Fruit fly (Drosophila melanogaster) whole organism, prepupa: ENCODE results near the gene CG8142.

ENCODE experiments used
- Blimp-1 ChIP-seq: fragments of 200-800 bp; sonication (Bioruptor generic); optimal IDR thresholded peaks from 3 replicates; lab custom pipeline; 2017; ENCODE audit warnings: missing biosample characterization, missing genetic modification characterization, mild to moderate bottlenecking, moderate library complexity, missing genetic modification reagents
- CG10631 ChIP-seq: fragments of 200-800 bp; sonication (Bioruptor generic); optimal IDR thresholded peaks from 2 replicates; lab custom pipeline; 2016; ENCODE audit warnings: missing biosample characterization, missing genetic modification characterization
- CG10669 ChIP-seq: fragments of 200-800 bp; sonication (Bioruptor generic); optimal IDR thresholded peaks from 3 replicates; lab custom pipeline; 2018; ENCODE audit warnings: missing biosample characterization, mild to moderate bottlenecking, missing genetic modification characterization, moderate library complexity
- CG11294 ChIP-seq: fragments of 200-800 bp; sonication (Bioruptor generic); IDR thresholded peaks from 2 replicates; pipeline ENCODE4 v1.3.6; 2022; ENCODE audit warnings: missing biosample characterization, missing genetic modification characterization
- CG11762 ChIP-seq: fragments of 200-800 bp; sonication (Bioruptor generic); optimal IDR thresholded peaks from 3 replicates; lab custom pipeline; 2016; ENCODE audit warnings: missing biosample characterization, missing genetic modification characterization; ENCODE audit not compliant: insufficient read depth
- CG11902 ChIP-seq: fragments of 200-800 bp; sonication (Bioruptor generic); optimal IDR thresholded peaks from 3 replicates; lab custom pipeline; 2016; ENCODE audit warnings: missing biosample characterization, missing genetic modification characterization
- CG15336 ChIP-seq: fragments of 200-800 bp; sonication (Bioruptor generic); IDR thresholded peaks from 2 replicates; pipeline ENCODE4 v1.3.6; 2022; ENCODE audit warnings: missing biosample characterization, missing genetic modification characterization
- CG16779 ChIP-seq: fragments of 200-800 bp; sonication (Bioruptor generic); optimal IDR thresholded peaks from 3 replicates; lab custom pipeline; 2017; ENCODE audit warnings: missing biosample characterization, mild to moderate bottlenecking, missing genetic modification characterization
- CG3032 ChIP-seq: fragments of 200-800 bp; optimal IDR thresholded peaks from 2 replicates; lab custom pipeline; 2019; ENCODE audit warnings: missing biosample characterization, mild to moderate bottlenecking, missing genetic modification characterization, moderate library complexity
- CG31627 ChIP-seq: fragments of 200-800 bp; sonication (Bioruptor generic); optimal IDR thresholded peaks from 3 replicates; lab custom pipeline; 2016; ENCODE audit warnings: missing biosample characterization, missing genetic modification characterization
- CG34406 ChIP-seq: fragments of 200-800 bp; sonication (Bioruptor generic); optimal IDR thresholded peaks from 3 replicates; lab custom pipeline; 2016; ENCODE audit warnings: missing biosample characterization, missing genetic modification characterization
- CG3919 ChIP-seq: fragments of 200-800 bp; sonication (Bioruptor generic); optimal IDR thresholded peaks from 3 replicates; lab custom pipeline; 2016; ENCODE audit warnings: missing biosample characterization, missing genetic modification characterization
- CG4318 ChIP-seq: fragments of 200-800 bp; sonication (Bioruptor generic); optimal IDR thresholded peaks from 3 replicates; lab custom pipeline; 2017; ENCODE audit warnings: missing biosample characterization, mild to moderate bottlenecking, missing genetic modification characterization
- CG6163 ChIP-seq: fragments of 200-800 bp; sonication (Bioruptor generic); IDR thresholded peaks from 3 replicates; pipeline ENCODE4 v1.3.6; 2022; ENCODE audit warnings: missing biosample characterization, missing genetic modification characterization
- CG6276 ChIP-seq: fragments of 200-800 bp; sonication (Bioruptor generic); optimal IDR thresholded peaks from 2 replicates; lab custom pipeline; 2017; ENCODE audit warnings: missing biosample characterization, mild to moderate bottlenecking, missing genetic modification characterization
- CG6792 ChIP-seq: fragments of 200-800 bp; sonication (Bioruptor generic); optimal IDR thresholded peaks from 3 replicates; lab custom pipeline; 2016; ENCODE audit warnings: missing biosample characterization, missing genetic modification characterization
- CG6808 ChIP-seq: fragments of 200-800 bp; sonication (Bioruptor generic); optimal IDR thresholded peaks from 3 replicates; lab custom pipeline; 2017; ENCODE audit warnings: missing biosample characterization, missing genetic modification characterization, mild to moderate bottlenecking, moderate library complexity, missing genetic modification reagents
- CG6854 ChIP-seq: fragments of 200-800 bp; sonication (Bioruptor generic); optimal IDR thresholded peaks from 2 replicates; lab custom pipeline; 2017; ENCODE audit warnings: missing biosample characterization, mild to moderate bottlenecking, missing genetic modification characterization
- CG7368 ChIP-seq: fragments of 200-800 bp; sonication (Bioruptor generic); optimal IDR thresholded peaks from 3 replicates; lab custom pipeline; 2016; ENCODE audit warnings: missing biosample characterization, missing genetic modification characterization
- CG8119 ChIP-seq: fragments of 200-800 bp; sonication (Bioruptor generic); IDR thresholded peaks from 3 replicates; pipeline ENCODE4 v1.3.6; 2022; ENCODE audit warnings: missing biosample characterization, missing genetic modification characterization
- CG8319 ChIP-seq: fragments of 200-800 bp; sonication (Bioruptor generic); optimal IDR thresholded peaks from 3 replicates; lab custom pipeline; 2016; ENCODE audit warnings: missing biosample characterization, missing genetic modification characterization
- CG8632 ChIP-seq: fragments of 200-800 bp; sonication (Bioruptor generic); optimal IDR thresholded peaks from 3 replicates; lab custom pipeline; 2016; ENCODE audit warnings: missing biosample characterization, missing genetic modification characterization
- CG9139 ChIP-seq: fragments of 200-800 bp; sonication (Bioruptor generic); optimal IDR thresholded peaks from 3 replicates; lab custom pipeline; 2017; ENCODE audit warnings: missing biosample characterization, mild to moderate bottlenecking, missing genetic modification characterization
- Eip75B ChIP-seq: fragments of 200-800 bp; sonication (Bioruptor generic); optimal IDR thresholded peaks from 3 replicates; lab custom pipeline; 2016; ENCODE audit warnings: missing biosample characterization, missing genetic modification characterization
- Eip78C ChIP-seq: fragments of 200-800 bp; sonication (Bioruptor generic); peaks from one replicate; lab custom pipeline; 2016; ENCODE audit warnings: missing biosample characterization, missing genetic modification characterization
- Ets21C ChIP-seq: fragments of 200-800 bp; sonication (Bioruptor generic); optimal IDR thresholded peaks from 3 replicates; lab custom pipeline; 2016; ENCODE audit warnings: missing biosample characterization, missing genetic modification characterization
- Ets96B ChIP-seq: fragments of 200-800 bp; optimal IDR thresholded peaks from 2 replicates; lab custom pipeline; 2019; ENCODE audit warnings: missing biosample characterization, mild to moderate bottlenecking, missing genetic modification characterization, moderate library complexity
- Hr4 ChIP-seq: fragments of 200-800 bp; sonication (Bioruptor generic); optimal IDR thresholded peaks from 3 replicates; lab custom pipeline; 2016; ENCODE audit warnings: missing biosample characterization, missing genetic modification characterization
- Lpt ChIP-seq: fragments of 200-800 bp; sonication (Bioruptor generic); optimal IDR thresholded peaks from 3 replicates; lab custom pipeline; 2016; ENCODE audit warnings: missing biosample characterization, missing genetic modification characterization
- Met ChIP-seq: fragments of 200-800 bp; sonication (Bioruptor generic); optimal IDR thresholded peaks from 3 replicates; lab custom pipeline; 2016; ENCODE audit warnings: missing biosample characterization, missing genetic modification characterization
- OdsH ChIP-seq: fragments of 200-800 bp; sonication (Bioruptor generic); optimal IDR thresholded peaks from 3 replicates; lab custom pipeline; 2016; ENCODE audit warnings: missing biosample characterization, missing genetic modification characterization
- Sox102F ChIP-seq: fragments of 200-800 bp; sonication (Bioruptor generic); optimal IDR thresholded peaks from 2 replicates; lab custom pipeline; 2016; ENCODE audit warnings: missing biosample characterization, mild to moderate bottlenecking, missing genetic modification characterization
- Sox14 ChIP-seq: fragments of 200-800 bp; sonication (Bioruptor generic); optimal IDR thresholded peaks from 3 replicates; lab custom pipeline; 2016; ENCODE audit warnings: missing biosample characterization, missing genetic modification characterization
- Sox15 ChIP-seq: fragments of 200-800 bp; sonication (Bioruptor generic); optimal IDR thresholded peaks from 3 replicates; lab custom pipeline; 2016; ENCODE audit warnings: missing biosample characterization, missing genetic modification characterization
- acj6 ChIP-seq: fragments of 200-800 bp; sonication (Bioruptor generic); optimal IDR thresholded peaks from 3 replicates; lab custom pipeline; 2016; ENCODE audit warnings: missing biosample characterization, missing genetic modification characterization
- cyc ChIP-seq: fragments of 200-800 bp; sonication (Bioruptor generic); optimal IDR thresholded peaks from 3 replicates; lab custom pipeline; 2016; ENCODE audit warnings: missing biosample characterization, missing genetic modification characterization
- dac ChIP-seq: fragments of 200-800 bp; sonication (Bioruptor generic); optimal IDR thresholded peaks from 2 replicates; lab custom pipeline; 2017; ENCODE audit warnings: missing biosample characterization, mild to moderate bottlenecking, missing genetic modification characterization
- dsx ChIP-seq: fragments of 200-800 bp; optimal IDR thresholded peaks from 3 replicates; lab custom pipeline; 2019; ENCODE audit warnings: missing biosample characterization, mild to moderate bottlenecking, missing genetic modification characterization, moderate library complexity; ENCODE audit not compliant: poor library complexity, severe bottlenecking
- eg ChIP-seq: fragments of 200-800 bp; sonication (Bioruptor generic); IDR thresholded peaks from 3 replicates; pipeline ENCODE4 v1.3.6; 2022; ENCODE audit warnings: missing biosample characterization, missing genetic modification characterization
- esn ChIP-seq: fragments of 200-800 bp; sonication (Bioruptor generic); optimal IDR thresholded peaks from 2 replicates; lab custom pipeline; 2016; ENCODE audit warnings: missing biosample characterization, mild to moderate bottlenecking, missing genetic modification characterization, moderate library complexity
- fd59A ChIP-seq: fragments of 200-800 bp; sonication (Bioruptor generic); optimal IDR thresholded peaks from 2 replicates; lab custom pipeline; 2017; ENCODE audit warnings: missing biosample characterization, mild to moderate bottlenecking, missing genetic modification characterization, missing genetic modification reagents
- fd85E ChIP-seq: fragments of 200-800 bp; sonication (Bioruptor generic); optimal IDR thresholded peaks from 3 replicates; lab custom pipeline; 2016; ENCODE audit warnings: missing biosample characterization, missing genetic modification characterization
- lz ChIP-seq: fragments of 200-800 bp; sonication (Bioruptor generic); optimal IDR thresholded peaks from 3 replicates; lab custom pipeline; 2016; ENCODE audit warnings: missing biosample characterization, missing genetic modification characterization
- net ChIP-seq: fragments of 200-800 bp; sonication (Bioruptor generic); optimal IDR thresholded peaks from 3 replicates; lab custom pipeline; 2016; ENCODE audit warnings: missing biosample characterization, missing genetic modification characterization
- salr ChIP-seq, 2 experiments: fragments of 200-800 bp; sonication (Bioruptor generic); optimal IDR thresholded peaks; 3 replicates each; lab custom pipeline; 2016 to 2018; ENCODE audit warnings: missing biosample characterization in 2 of 2, missing genetic modification characterization in 2 of 2, mild to moderate bottlenecking in 1 of 2
- ss ChIP-seq, 2 experiments: fragments of 200-800 bp; sonication (Bioruptor generic); optimal IDR thresholded peaks; 2 replicates in 1 of 2; 3 replicates in 1 of 2; lab custom pipeline; 2017 to 2018; ENCODE audit warnings: mild to moderate bottlenecking in 2 of 2, missing biosample characterization in 2 of 2, missing genetic modification characterization in 2 of 2, moderate library complexity in 1 of 2
- svp ChIP-seq: fragments of 200-800 bp; sonication (Bioruptor generic); peaks from one replicate; lab custom pipeline; 2016; ENCODE audit warnings: missing biosample characterization, missing genetic modification characterization
- topi ChIP-seq: fragments of 200-800 bp; sonication (Bioruptor generic); optimal IDR thresholded peaks from 3 replicates; lab custom pipeline; 2016; ENCODE audit warnings: missing biosample characterization, missing genetic modification characterization

The CG8142 gene

dm6 chrX:17804048-17804447, 40.5 kb downstream of the CG8142 start:
- no peak for TF ChIP-seq fd59A
- peak; percentile 42 for TF ChIP-seq Eip78C
- TF ChIP-seq, all 60 proteins: peak for 1

DNA sequence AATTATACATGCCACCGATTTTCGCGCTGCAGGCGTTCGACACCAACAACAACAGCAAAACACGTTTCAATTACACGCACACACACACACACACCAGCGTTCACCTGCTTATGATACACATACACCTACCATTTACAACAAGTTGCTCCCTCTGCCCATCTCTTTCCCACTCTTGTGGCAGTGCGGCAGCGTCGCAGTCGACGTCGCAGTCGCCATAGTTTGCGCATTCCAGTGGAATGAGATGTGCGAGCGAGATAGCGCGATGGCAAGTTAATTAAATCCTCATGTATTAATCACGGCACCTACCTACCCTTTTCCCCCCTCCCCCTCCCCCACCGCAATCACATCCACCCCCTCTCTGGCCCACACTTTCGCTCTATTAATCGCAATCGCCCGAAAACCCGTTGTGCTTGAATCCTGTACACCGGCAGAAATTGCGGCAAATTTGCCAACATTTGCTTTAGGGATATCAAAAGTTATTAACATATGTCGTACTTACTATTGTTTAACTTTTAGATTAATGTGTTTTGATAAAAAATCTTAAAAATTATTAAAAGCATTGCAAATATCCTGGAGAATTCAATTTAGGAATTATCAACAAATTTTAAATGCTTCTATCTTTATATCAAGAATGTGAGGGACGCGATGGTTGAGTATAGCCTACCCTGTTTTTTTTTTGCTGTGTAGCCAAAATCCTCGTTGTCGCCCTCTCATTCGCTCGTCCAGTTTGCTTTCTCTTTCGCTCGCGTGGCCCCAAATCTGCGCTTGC, 42.0 kb downstream of the CG8142 start:
- TF ChIP-seq CG31627 (peak; percentile 80), CG10631 (GFP tag; lab: Kevin White, UChicago) (peak; percentile 78), CG8119 (GFP tag; lab: Robert Waterston, UW) (peak; percentile 80), Sox14 (GFP tag; lab: Kevin White, UChicago) (peak; percentile 84), CG11762 (GFP tag; lab: Kevin White, UChicago) (peak; percentile 61), OdsH (GFP tag; lab: Kevin White, UChicago) (peak; percentile 96), CG3919 (GFP tag; lab: Kevin White, UChicago) (peak; percentile 77), topi (GFP tag; lab: Kevin White, UChicago) (peak; percentile 86), CG6792 (GFP tag; lab: Kevin White, UChicago) (peak; percentile 76), Sox102F (peak; percentile 80), CG3032 (tag; lab: Kevin White, UChicago) (peak; percentile 47), Blimp-1 (GFP tag; lab: Kevin White, UChicago) (peak; percentile 56), net (GFP tag; lab: Kevin White, UChicago) (peak; percentile 71), CG6808 (GFP tag; lab: Kevin White, UChicago) (peak; percentile 74), ss (GFP tag; optimal IDR thresholded peaks at IDR 0.05; lab: Kevin White, UChicago) (peak; percentile 71 to 77), salr (GFP tag; optimal IDR thresholded peaks at IDR 0.05; lab: Kevin White, UChicago) (peak; percentile 25 to 78), CG8319 (GFP tag; lab: Kevin White, UChicago) (peak; percentile 54), dac (GFP tag; lab: Kevin White, UChicago) (peak; percentile 64), fd85E (peak; percentile 8), svp (GFP tag; lab: Kevin White, UChicago) (peak; percentile 86), CG15336 (GFP tag; lab: Robert Waterston, UW) (peak; percentile 76), CG6276 (GFP tag; lab: Kevin White, UChicago) (peak; percentile 68), CG8632 (GFP tag; lab: Kevin White, UChicago) (peak; percentile 79), Ets21C (GFP tag; lab: Kevin White, UChicago) (peak; percentile 68), lz (GFP tag; lab: Kevin White, UChicago) (peak; percentile 85), CG34406 (GFP tag; lab: Kevin White, UChicago) (peak; percentile 76), CG16779 (tag; lab: Kevin White, UChicago) (peak; percentile 44), Ets96B (tag; lab: Kevin White, UChicago) (peak; percentile 57), CG4318 (GFP tag; lab: Kevin White, UChicago) (peak; percentile 70), CG6163 (GFP tag; lab: Robert Waterston, UW) (peak; percentile 58), CG11902 (peak; percentile 64), eg (GFP tag; lab: Robert Waterston, UW) (peak; percentile 37; the same call in 1 of the 3 replicates), Sox15 (GFP tag; lab: Kevin White, UChicago) (peak; percentile 64), cyc (GFP tag; lab: Kevin White, UChicago) (peak; percentile 79), CG6854 (peak; percentile 38), CG11294 (no peak), dsx (GFP tag; lab: Kevin White, UChicago) (peak; percentile 57), Met (GFP tag; lab: Kevin White, UChicago) (peak; percentile 82), esn (GFP tag; lab: Kevin White, UChicago) (peak; percentile 86), Eip75B (GFP tag; lab: Kevin White, UChicago) (peak; percentile 70), Lpt (GFP tag; lab: Kevin White, UChicago) (peak; percentile 49), acj6 (peak; percentile 82), CG7368 (GFP tag; lab: Kevin White, UChicago) (peak; percentile 69), Hr4 (GFP tag; lab: Kevin White, UChicago) (peak; percentile 71), CG10669 (peak; percentile 80), CG9139 (peak; percentile 55)
